Fruit fly (Drosophila melanogaster) whole organism, embryonic: ENCODE measurements around the gene Crtc.
A peak's percentile ranks its signal among the peaks of the same experiment; 100 is the strongest.

Experiments used
- Antp ChIP-seq: fragments of 200-800 bp; sonication (Bioruptor generic); optimal IDR thresholded peaks from 3 replicates; lab custom pipeline; 2016; ENCODE audit warnings: missing biosample characterization, missing genetic modification characterization
- B-H1 ChIP-seq: fragments of 200-800 bp; sonication (Bioruptor generic); IDR thresholded peaks from 3 replicates; pipeline ENCODE4 v1.3.6; 2022; ENCODE audit warnings: missing biosample characterization, missing genetic modification characterization
- Bdp1 ChIP-seq: fragments of 200-800 bp; sonication (Bioruptor generic); optimal IDR thresholded peaks from 3 replicates; lab custom pipeline; 2016; ENCODE audit warnings: missing biosample characterization, missing genetic modification characterization
- CG10267 ChIP-seq: fragments of 200-800 bp; sonication (Bioruptor generic); optimal IDR thresholded peaks from 2 replicates; lab custom pipeline; 2018; ENCODE audit warnings: missing biosample characterization, mild to moderate bottlenecking, missing genetic modification characterization, moderate library complexity
- CG11093 ChIP-seq: fragments of 200-800 bp; sonication (Bioruptor generic); IDR thresholded peaks from 3 replicates; pipeline ENCODE4 v1.3.6; 2022; ENCODE audit warnings: missing biosample characterization, missing genetic modification characterization
- CG12219 ChIP-seq: fragments of 200-800 bp; sonication (Bioruptor generic); optimal IDR thresholded peaks from 3 replicates; lab custom pipeline; 2018; ENCODE audit warnings: missing biosample characterization, mild to moderate bottlenecking, missing genetic modification characterization
- CG12659 ChIP-seq: fragments of 200-800 bp; sonication (Bioruptor generic); optimal IDR thresholded peaks from 3 replicates; lab custom pipeline; 2017; ENCODE audit warnings: mild to moderate bottlenecking, missing biosample characterization, missing genetic modification reagents, missing genetic modification characterization
- CG13424 ChIP-seq: fragments of 200-800 bp; sonication (Bioruptor generic); optimal IDR thresholded peaks from 2 replicates; lab custom pipeline; 2019; ENCODE audit warnings: missing biosample characterization, mild to moderate bottlenecking, missing genetic modification characterization, moderate library complexity
- CG15601 ChIP-seq: fragments of 200-800 bp; sonication (Bioruptor generic); optimal IDR thresholded peaks from 3 replicates; lab custom pipeline; 2019; ENCODE audit warnings: missing biosample characterization, mild to moderate bottlenecking, missing genetic modification characterization, moderate library complexity
- CG17361 ChIP-seq: fragments of 200-800 bp; sonication (Bioruptor generic); IDR thresholded peaks from 3 replicates; pipeline ENCODE4 v1.3.6; 2022; ENCODE audit warnings: missing biosample characterization, missing genetic modification characterization
- CG17385 ChIP-seq: fragments of 200-800 bp; sonication (Bioruptor generic); optimal IDR thresholded peaks from 3 replicates; lab custom pipeline; 2018; ENCODE audit warnings: missing biosample characterization, mild to moderate bottlenecking, missing genetic modification characterization
- CG18476 ChIP-seq: fragments of 200-800 bp; sonication (Bioruptor generic); optimal IDR thresholded peaks from 2 replicates; lab custom pipeline; 2016; ENCODE audit warnings: missing biosample characterization, mild to moderate bottlenecking, missing genetic modification characterization
- CG2116 ChIP-seq: fragments of 200-800 bp; sonication (Bioruptor generic); optimal IDR thresholded peaks from 3 replicates; lab custom pipeline; 2018; ENCODE audit warnings: missing biosample characterization, mild to moderate bottlenecking, missing genetic modification characterization
- CG2202 ChIP-seq: fragments of 200-800 bp; sonication (Bioruptor generic); optimal IDR thresholded peaks from 2 replicates; lab custom pipeline; 2018; ENCODE audit warnings: missing biosample characterization, mild to moderate bottlenecking, missing genetic modification characterization
- CG3281 ChIP-seq: fragments of 200-800 bp; sonication (Bioruptor generic); optimal IDR thresholded peaks from 3 replicates; lab custom pipeline; 2017; ENCODE audit warnings: missing biosample characterization, mild to moderate bottlenecking, missing genetic modification characterization
- CG4360 ChIP-seq: fragments of 200-800 bp; sonication (Bioruptor generic); IDR thresholded peaks from 2 replicates; pipeline ENCODE4 v1.3.6; 2022; ENCODE audit warnings: missing biosample characterization, missing genetic modification characterization
- CG6654 ChIP-seq: fragments of 200-800 bp; sonication (Bioruptor generic); optimal IDR thresholded peaks from 2 replicates; lab custom pipeline; 2017; ENCODE audit warnings: missing biosample characterization, mild to moderate bottlenecking, missing genetic modification characterization
- CG7839 ChIP-seq: fragments of 200-800 bp; sonication (Bioruptor generic); optimal IDR thresholded peaks from 3 replicates; lab custom pipeline; 2018; ENCODE audit warnings: missing biosample characterization, mild to moderate bottlenecking, missing genetic modification characterization, moderate library complexity
- Fer1 ChIP-seq: fragments of 200-800 bp; sonication (Bioruptor generic); optimal IDR thresholded peaks from 2 replicates; lab custom pipeline; 2017; ENCODE audit warnings: missing biosample characterization, mild to moderate bottlenecking, missing genetic modification characterization
- Fer3 ChIP-seq: fragments of 200-800 bp; sonication (Bioruptor generic); optimal IDR thresholded peaks from 2 replicates; lab custom pipeline; 2018; ENCODE audit warnings: missing biosample characterization, mild to moderate bottlenecking, missing genetic modification characterization, moderate library complexity
- HLHmδ ChIP-seq: fragments of 200-800 bp; sonication (Bioruptor generic); optimal IDR thresholded peaks from 2 replicates; lab custom pipeline; 2018; ENCODE audit warnings: missing biosample characterization, mild to moderate bottlenecking, missing genetic modification characterization, moderate library complexity
- MESR4 ChIP-seq: fragments of 200-800 bp; sonication (Bioruptor generic); optimal IDR thresholded peaks from 2 replicates; lab custom pipeline; 2018; ENCODE audit warnings: missing biosample characterization, mild to moderate bottlenecking, missing genetic modification characterization, moderate library complexity
- PHDP ChIP-seq: fragments of 200-800 bp; sonication (Bioruptor generic); optimal IDR thresholded peaks from 3 replicates; lab custom pipeline; 2018; ENCODE audit warnings: missing biosample characterization, mild to moderate bottlenecking, missing genetic modification characterization, moderate library complexity
- Poxn ChIP-seq: fragments of 200-800 bp; sonication (Bioruptor generic); IDR thresholded peaks from 2 replicates; pipeline ENCODE4 v1.3.6; 2022; ENCODE audit warnings: missing biosample characterization, missing genetic modification characterization
- Usf ChIP-seq: fragments of 200-800 bp; sonication (Bioruptor generic); optimal IDR thresholded peaks from 2 replicates; lab custom pipeline; 2017; ENCODE audit warnings: missing genotype, missing biosample characterization, missing genetic modification characterization
- Xbp1 ChIP-seq: fragments of 200-800 bp; sonication (Bioruptor generic); optimal IDR thresholded peaks from 3 replicates; lab custom pipeline; 2016; ENCODE audit warnings: missing biosample characterization, mild to moderate bottlenecking, missing genetic modification characterization
- Xrp1 ChIP-seq: fragments of 200-800 bp; sonication (Bioruptor generic); IDR thresholded peaks from 2 replicates; pipeline ENCODE4 v1.3.6; 2022; ENCODE audit warnings: missing biosample characterization, missing genetic modification characterization
- ara ChIP-seq: fragments of 200-800 bp; sonication (Bioruptor generic); IDR thresholded peaks from 2 replicates; pipeline ENCODE4 v1.3.6; 2022; ENCODE audit warnings: missing biosample characterization, missing genetic modification characterization
- chif ChIP-seq, 2 experiments: fragments of 200-800 bp; sonication (Bioruptor generic); optimal IDR thresholded peaks; 3 replicates each; lab custom pipeline; 2016; ENCODE audit warnings: missing biosample characterization in 2 of 2, missing genetic modification characterization in 2 of 2
- ci ChIP-seq: fragments of 200-800 bp; sonication (Bioruptor generic); IDR thresholded peaks from 3 replicates; pipeline ENCODE4 v1.3.6; 2022; ENCODE audit warnings: missing biosample characterization, missing genetic modification characterization
- dati ChIP-seq: fragments of 200-800 bp; sonication (Bioruptor generic); IDR thresholded peaks from 2 replicates; pipeline ENCODE4 v1.3.6; 2022; ENCODE audit warnings: missing biosample characterization, missing genetic modification characterization
- dm ChIP-seq: fragments of 200-800 bp; sonication (Bioruptor generic); optimal IDR thresholded peaks from 3 replicates; lab custom pipeline; 2016; ENCODE audit warnings: missing biosample characterization, missing genetic modification characterization
- gcm2 ChIP-seq: fragments of 200-800 bp; sonication (Bioruptor generic); optimal IDR thresholded peaks from 2 replicates; lab custom pipeline; 2016; ENCODE audit warnings: missing biosample characterization, missing genetic modification characterization
- gem ChIP-seq: fragments of 200-800 bp; sonication (Bioruptor generic); optimal IDR thresholded peaks from 2 replicates; lab custom pipeline; 2019; ENCODE audit warnings: missing biosample characterization, mild to moderate bottlenecking, missing genetic modification characterization, moderate library complexity
- ind ChIP-seq: fragments of 200-800 bp; sonication (Bioruptor generic); optimal IDR thresholded peaks from 3 replicates; lab custom pipeline; 2016; ENCODE audit warnings: missing biosample characterization, missing genetic modification characterization
- kni ChIP-seq: fragments of 200-800 bp; sonication (Bioruptor generic); optimal IDR thresholded peaks from 3 replicates; lab custom pipeline; 2017; ENCODE audit warnings: mild to moderate bottlenecking, missing biosample characterization, missing genetic modification reagents, missing genetic modification characterization
- lbe ChIP-seq: fragments of 200-800 bp; sonication (Bioruptor generic); optimal IDR thresholded peaks from 2 replicates; lab custom pipeline; 2016; ENCODE audit warnings: missing biosample characterization, mild to moderate bottlenecking, missing genetic modification characterization
- mam ChIP-seq: fragments of 200-800 bp; sonication (Bioruptor generic); optimal IDR thresholded peaks from 3 replicates; lab custom pipeline; 2016; ENCODE audit warnings: missing biosample characterization, missing genetic modification characterization
- nerfin-2 ChIP-seq: fragments of 200-800 bp; sonication (Bioruptor generic); IDR thresholded peaks from 2 replicates; pipeline ENCODE4 v1.3.6; 2022; ENCODE audit warnings: missing biosample characterization, missing genetic modification characterization; ENCODE audit not compliant: partially characterized antibody
- p53 ChIP-seq: fragments of 200-800 bp; sonication (Bioruptor generic); optimal IDR thresholded peaks from 2 replicates; lab custom pipeline; 2016; ENCODE audit warnings: missing biosample characterization, missing genetic modification characterization
- pfk ChIP-seq: fragments of 200-800 bp; sonication (Bioruptor generic); optimal IDR thresholded peaks from 2 replicates; lab custom pipeline; 2018; ENCODE audit warnings: missing biosample characterization, mild to moderate bottlenecking, missing genetic modification characterization, moderate library complexity
- sd ChIP-seq: fragments of 200-800 bp; sonication (Bioruptor generic); optimal IDR thresholded peaks from 3 replicates; lab custom pipeline; 2018; ENCODE audit warnings: missing biosample characterization, mild to moderate bottlenecking, missing genetic modification characterization, moderate library complexity
- sens ChIP-seq: fragments of 200-800 bp; sonication (Bioruptor generic); peaks from one replicate; lab custom pipeline; 2016; ENCODE audit warnings: missing biosample characterization, missing genetic modification characterization
- sens-2 ChIP-seq: fragments of 200-800 bp; sonication (Bioruptor generic); IDR thresholded peaks from 2 replicates; pipeline ENCODE4 v1.3.6; 2022; ENCODE audit warnings: missing biosample characterization, missing genetic modification characterization
- seq ChIP-seq: fragments of 200-800 bp; sonication (Bioruptor generic); IDR thresholded peaks from 2 replicates; pipeline ENCODE4 v1.3.6; 2022; ENCODE audit warnings: missing biosample characterization, missing genetic modification characterization
- slbo ChIP-seq: fragments of 200-800 bp; sonication (Bioruptor generic); IDR thresholded peaks from 2 replicates; pipeline ENCODE4 v1.3.6; 2022; ENCODE audit warnings: missing biosample characterization, missing genetic modification characterization
- sug ChIP-seq: fragments of 200-800 bp; optimal IDR thresholded peaks from 2 replicates; lab custom pipeline; 2019; ENCODE audit warnings: missing biosample characterization, mild to moderate bottlenecking, missing genetic modification characterization, moderate library complexity
- usp ChIP-seq: fragments of >200 bp; optimal IDR thresholded peaks from 2 replicates; lab custom pipeline; 2017; ENCODE audit warnings: missing biosample characterization, missing genetic modification characterization
- zfh1 ChIP-seq: fragments of 200-800 bp; sonication (Bioruptor generic); IDR thresholded peaks from 3 replicates; pipeline ENCODE4 v1.3.6; 2022; ENCODE audit warnings: missing biosample characterization, missing genetic modification characterization

Crtc gene

dm6 chr3L:17657728-17658379 lies 11.2 kb downstream of the Crtc start (continued):
- TF ChIP-seq dm (GFP tag; lab: Kevin White, UChicago) (peak; percentile 12), zfh1 (GFP tag; lab: Robert Waterston, UW) (0 out of 3 replicates have a peak, but pooled peaks have one; percentile 35), CG4360 (peak; percentile 30; the same call in 1 of the 2 replicates), CG18476 (GFP tag; lab: Kevin White, UChicago) (peak; percentile 17), Antp (peak; percentile 4), p53 (GFP tag; lab: Kevin White, UChicago) (no peak), dati (GFP tag; lab: Robert Waterston, UW) (no peak), ara (GFP tag; lab: Robert Waterston, UW) (no peak; the same call in 1 of the 2 replicates), nerfin-2 (GFP tag; lab: Robert Waterston, UW) (no peak), CG11093 (GFP tag; lab: Robert Waterston, UW) (no peak), ind (GFP tag; lab: Kevin White, UChicago) (peak; percentile 36), CG17385 (peak; percentile 17), slbo (GFP tag; lab: Robert Waterston, UW) (peak; percentile 43; the same call in 1 of the 2 replicates), gem (tag; lab: Kevin White, UChicago) (peak; percentile 73), ci (GFP tag; lab: Robert Waterston, UW) (peak; percentile 50; the same call in 1 of the 3 replicates), CG6654 (GFP tag; lab: Kevin White, UChicago) (peak; percentile 17), Poxn (no peak), CG12659 (GFP tag; lab: Kevin White, UChicago) (peak; percentile 0), HLHmδ (GFP tag; lab: Kevin White, UChicago) (no peak), CG7839 (tag; lab: Kevin White, UChicago) (peak; percentile 59), chif (GFP tag; optimal IDR thresholded peaks at IDR 0.05; lab: Kevin White, UChicago) (peak; percentile 30 to 62), CG12219 (GFP tag; lab: Kevin White, UChicago) (peak; percentile 17), B-H1 (GFP tag; lab: Robert Waterston, UW) (no peak), kni (GFP tag; lab: Kevin White, UChicago) (no peak), CG3281 (GFP tag; lab: Kevin White, UChicago) (peak; percentile 65), CG13424 (tag; lab: Kevin White, UChicago) (peak; percentile 26), sens-2 (GFP tag; lab: Robert Waterston, UW) (peak; percentile 38; the same call in 1 of the 2 replicates), CG2202 (tag; lab: Kevin White, UChicago) (peak; percentile 22), seq (GFP tag; lab: Robert Waterston, UW) (peak; percentile 46; the same call in 1 of the 2 replicates), Fer3 (tag; lab: Kevin White, UChicago) (peak; percentile 7), CG17361 (no peak; the same call in 2 of the 3 replicates), MESR4 (no peak), usp (no peak), CG15601 (tag; lab: Kevin White, UChicago) (peak; percentile 10), mam (GFP tag; lab: Kevin White, UChicago) (peak; percentile 16), pfk (no peak), Fer1 (peak; percentile 11), Xbp1 (GFP tag; lab: Kevin White, UChicago) (peak; percentile 26), Xrp1 (GFP tag; lab: Robert Waterston, UW) (0 out of 2 replicates have a peak, but pooled peaks have one; percentile 40), gcm2 (GFP tag; lab: Kevin White, UChicago) (no peak), Bdp1 (GFP tag; lab: Kevin White, UChicago) (peak; percentile 31), lbe (peak; percentile 37), CG10267 (tag; lab: Kevin White, UChicago) (peak; percentile 27), Usf (GFP tag; lab: Kevin White, UChicago) (peak; percentile 9), sd (tag; lab: Kevin White, UChicago) (no peak), PHDP (peak; percentile 59), CG2116 (GFP tag; lab: Kevin White, UChicago) (no peak), sug (tag; lab: Kevin White, UChicago) (peak; percentile 95), sens (peak; percentile 82)
